Worm (Caenorhabditis elegans): ENCODE measurements around the gene T23F6.2.

Gene T23F6.2

DNA sequence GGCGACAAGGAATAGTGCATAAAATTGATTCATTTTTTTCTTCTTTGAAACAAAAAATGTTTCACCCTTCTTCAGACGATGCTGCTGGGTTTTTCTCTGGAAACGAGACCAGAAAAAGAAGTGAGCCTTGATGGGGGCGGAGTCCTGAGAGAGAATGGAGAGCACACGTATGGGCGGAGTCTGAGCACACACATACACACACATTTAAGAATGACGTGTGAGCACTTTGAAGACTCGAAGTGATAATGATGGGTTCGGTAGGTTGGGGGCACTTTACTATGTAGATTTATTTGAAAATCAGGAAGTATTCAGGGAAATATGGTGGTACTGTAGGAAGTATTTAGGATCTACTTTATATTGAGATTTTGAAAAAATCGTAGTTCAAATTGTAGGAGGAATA lies 36.3 kb downstream of the T23F6.2 start, which contains the start of gene flp-9:
Gene flp-9 (minus strand): TSS at position 101 of the 400 bp plus-strand sequence.
- TF ChIP-seq hmg-4 (GFP tag; optimal IDR thresholded peaks at IDR 0.05), result no peak
- TF ChIP-seq aly-1 (tag; optimal IDR thresholded peaks at IDR 0.05), result no peak
- TF ChIP-seq pes-1 (GFP tag; IDR thresholded peaks at IDR 0.05), result no peak
- TF ChIP-seq flt-1 (GFP tag; IDR thresholded peaks at IDR 0.05), result no peak
- no peak for TF ChIP-seq B0310.2 (tag; optimal IDR thresholded peaks at IDR 0.05)

DNA sequence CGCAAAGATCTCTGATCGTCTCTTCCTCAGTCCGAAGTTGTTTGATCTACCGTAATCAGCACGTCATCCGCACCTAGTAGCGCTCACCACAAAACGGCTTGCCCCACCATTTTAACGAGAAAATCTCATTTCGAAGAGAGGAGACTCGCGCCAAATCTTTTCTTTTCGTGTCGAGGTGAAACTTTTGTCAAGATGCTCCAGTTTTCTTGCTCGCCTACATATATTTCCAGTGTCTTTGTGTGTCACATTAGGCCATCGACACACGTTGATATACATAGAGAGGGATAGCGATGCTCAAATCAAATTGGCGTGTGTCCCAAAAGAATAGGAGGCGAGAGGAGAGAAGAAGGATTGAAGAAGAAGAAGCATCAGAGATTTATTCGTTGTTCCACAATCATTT lies 41.6 kb downstream of the T23F6.2 start:
- TF ChIP-seq tbx-11 (GFP tag; IDR thresholded peaks at IDR 0.05) (no peak), tbx-37 (GFP tag; conservative IDR thresholded peaks at IDR 0.05) (no peak), sea-1 (GFP tag; conservative IDR thresholded peaks at IDR 0.05) (no peak), hnd-1 (tag; optimal IDR thresholded peaks at IDR 0.05) (no peak)

DNA sequence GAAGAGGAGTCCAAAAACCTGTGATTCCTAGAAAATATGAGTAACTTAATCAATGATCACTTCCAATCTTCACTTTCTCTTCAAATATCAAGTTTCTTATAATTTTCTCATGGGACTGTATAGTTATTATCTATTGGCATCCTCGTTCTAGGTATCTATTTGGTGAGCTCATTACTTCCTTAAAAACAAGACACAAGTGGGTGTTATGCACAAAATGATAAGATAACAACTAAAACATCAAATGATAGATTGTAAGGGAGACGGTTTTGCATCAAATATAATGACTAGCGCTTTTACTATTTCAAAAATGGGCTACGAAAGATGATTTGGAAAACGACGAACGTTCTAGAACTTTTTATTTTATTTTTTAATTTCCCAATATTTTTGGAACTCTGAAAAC lies 43.9 kb downstream of the T23F6.2 start, which contains the start of gene ZK897.10:
Gene ZK897.10 (plus strand): TSS at position 285 of the 400 bp plus-strand sequence.
- TF ChIP-seq hmg-4 (GFP tag; optimal IDR thresholded peaks at IDR 0.05) (no peak), ama-1 (optimal IDR thresholded peaks at IDR 0.05) (no peak), tra-4 (tag; optimal IDR thresholded peaks at IDR 0.05) (no peak), hmbx-1 (tag; optimal IDR thresholded peaks at IDR 0.05) (no peak), sea-1 (GFP tag; conservative IDR thresholded peaks at IDR 0.05) (no peak), tbx-11 (GFP tag; IDR thresholded peaks at IDR 0.05) (no peak), F13C5.2 (tag; optimal IDR thresholded peaks at IDR 0.05) (no peak), hnd-1 (tag; optimal IDR thresholded peaks at IDR 0.05) (no peak), flt-1 (GFP tag; IDR thresholded peaks at IDR 0.05) (no peak), ceh-36 (tag; optimal IDR thresholded peaks at IDR 0.05) (no peak), aly-1 (tag; optimal IDR thresholded peaks at IDR 0.05) (no peak), ceh-13 (GFP tag; optimal IDR thresholded peaks at IDR 0.05) (no peak), scrt-1 (GFP tag; IDR thresholded peaks at IDR 0.05) (no peak), B0310.2 (tag; optimal IDR thresholded peaks at IDR 0.05) (no peak), pes-1 (GFP tag; IDR thresholded peaks at IDR 0.05) (no peak), tbx-37 (GFP tag; conservative IDR thresholded peaks at IDR 0.05) (no peak), ets-7 (tag; optimal IDR thresholded peaks at IDR 0.05) (no peak)

DNA sequence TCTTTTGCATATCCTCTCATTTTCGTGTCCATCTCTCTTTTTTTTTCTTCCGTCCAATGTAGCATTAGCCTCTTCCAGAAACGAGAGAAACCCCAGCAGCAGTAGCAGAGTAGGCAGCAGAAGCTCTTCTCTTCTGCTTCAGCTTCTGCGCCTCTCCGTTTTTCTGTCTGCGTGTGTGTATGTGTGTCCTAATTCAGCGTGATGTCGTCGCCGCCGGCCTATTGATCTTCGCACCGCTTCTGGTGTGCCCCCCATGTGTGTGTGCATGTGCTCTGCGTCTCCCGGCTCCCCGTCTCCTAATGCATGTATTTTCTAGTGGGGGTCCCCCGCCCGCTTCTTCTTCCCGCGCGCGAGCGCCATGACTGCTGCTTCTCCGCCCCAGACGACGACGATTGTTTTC lies 50.3 kb downstream of the T23F6.2 start:
- no peak for TF ChIP-seq ama-1 (optimal IDR thresholded peaks at IDR 0.05)
